Worm (Caenorhabditis elegans): ENCODE measurements around the gene srbc-50.
"Not testable (repeated sequence)": the region's sequence is repeated elsewhere in the genome, so short reads cannot be mapped to it uniquely, and the experiment has no call there.

Gene srbc-50

DNA sequence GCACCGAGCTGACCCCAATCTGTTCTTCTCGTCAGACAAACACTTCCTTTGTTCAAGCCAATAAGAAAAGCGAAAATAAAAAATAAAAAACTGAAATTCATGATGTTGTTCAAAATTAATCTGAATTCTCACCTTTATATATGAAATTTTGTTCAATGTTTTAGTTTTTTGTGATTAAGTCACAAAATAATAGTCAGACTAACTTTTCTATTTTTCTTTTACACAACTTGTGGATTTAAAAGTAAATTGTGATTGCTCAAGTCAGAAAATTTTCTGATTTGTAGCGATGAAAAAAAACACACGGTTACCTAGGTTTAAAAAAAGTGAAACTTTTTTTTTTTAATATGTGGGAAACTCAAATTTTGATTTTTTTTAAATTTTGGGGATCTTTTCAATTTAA lies 7.0 kb downstream of the srbc-50 start, which contains the start of gene abf-3:
Gene abf-3, minus strand, starts transcription at position 101 of the 400 bp plus-strand sequence.
- no peak for TF ChIP-seq unc-62 (GFP tag; optimal IDR thresholded peaks at IDR 0.05)

DNA sequence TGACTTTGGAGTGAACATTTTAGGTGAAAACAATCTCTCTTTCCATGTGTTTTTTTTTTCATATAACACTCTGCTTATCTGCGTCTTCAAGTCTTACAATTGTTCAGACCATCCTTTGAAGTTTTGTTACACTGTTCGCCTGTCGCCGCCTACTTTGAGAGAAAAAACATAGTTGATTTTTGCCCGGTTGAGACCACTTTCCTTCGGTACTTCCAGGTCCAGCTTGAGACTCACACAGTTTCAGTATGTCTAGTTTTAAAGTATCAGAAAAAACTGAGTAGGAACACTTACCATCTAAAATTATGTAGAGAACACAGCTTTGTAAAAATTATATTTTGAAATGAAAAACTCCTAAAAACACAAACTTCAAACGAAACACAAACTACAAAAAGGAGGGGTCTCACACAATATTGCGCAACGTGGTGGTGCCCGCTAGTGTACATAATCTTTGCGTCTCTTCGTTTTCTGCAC lies 8.8 kb downstream of the srbc-50 start, which contains the start of the genes fbxa-69 and F54B8.4:
Gene fbxa-69, minus strand, starts transcription at position 10 of the 471 bp plus-strand sequence.
Gene F54B8.4, plus strand, starts transcription at position 421 of the 471 bp plus-strand sequence.
- no peak for TF ChIP-seq unc-62 (GFP tag; optimal IDR thresholded peaks at IDR 0.05)

DNA sequence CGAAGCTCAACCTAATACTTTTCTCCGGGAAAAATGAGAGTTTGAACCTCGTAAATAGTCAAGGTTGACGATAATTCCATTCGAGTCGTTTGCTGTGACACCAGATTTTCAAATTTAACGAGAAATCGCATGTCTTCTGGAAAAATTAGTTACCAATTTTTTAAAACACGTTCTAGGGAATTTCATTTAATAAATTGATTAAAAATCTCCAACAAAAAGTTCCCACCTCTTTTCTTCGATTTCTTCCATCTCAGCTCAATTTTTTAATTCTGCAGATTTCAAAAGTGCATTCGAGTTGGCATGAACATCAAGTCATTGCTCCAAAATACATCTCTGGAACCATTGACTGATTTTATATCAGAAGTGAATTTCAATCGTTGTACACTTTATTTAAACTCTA lies 12.8 kb downstream of the srbc-50 start, which contains the start of gene nhr-282:
Gene nhr-282, plus strand, starts transcription at position 301 of the 400 bp plus-strand sequence.
- not testable (repeated sequence) for TF ChIP-seq unc-62 (GFP tag; optimal IDR thresholded peaks at IDR 0.05)

DNA sequence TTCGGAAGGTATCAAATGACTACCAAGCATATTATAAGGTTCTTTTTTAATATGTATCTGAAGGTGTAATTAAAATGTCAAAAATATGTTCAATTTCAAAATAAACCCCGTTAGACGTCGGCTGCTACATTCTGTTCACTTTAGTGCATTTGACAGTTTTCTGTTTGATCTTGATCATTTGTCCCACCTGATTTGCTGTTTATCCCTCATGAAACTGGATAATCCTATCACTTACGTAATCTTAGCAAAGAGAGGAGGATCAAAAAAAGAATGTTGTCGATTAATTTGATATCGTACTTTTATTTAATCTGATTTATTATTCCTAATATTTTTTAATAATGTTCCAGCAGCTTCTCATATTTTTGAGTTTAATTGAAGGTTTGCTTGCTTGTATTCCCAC lies 14.3 kb downstream of the srbc-50 start, which contains the start of gene F54B8.1:
Gene F54B8.1, plus strand, starts transcription at position 301 of the 400 bp plus-strand sequence.
- TF ChIP-seq unc-62 (GFP tag; optimal IDR thresholded peaks at IDR 0.05): no peak

DNA sequence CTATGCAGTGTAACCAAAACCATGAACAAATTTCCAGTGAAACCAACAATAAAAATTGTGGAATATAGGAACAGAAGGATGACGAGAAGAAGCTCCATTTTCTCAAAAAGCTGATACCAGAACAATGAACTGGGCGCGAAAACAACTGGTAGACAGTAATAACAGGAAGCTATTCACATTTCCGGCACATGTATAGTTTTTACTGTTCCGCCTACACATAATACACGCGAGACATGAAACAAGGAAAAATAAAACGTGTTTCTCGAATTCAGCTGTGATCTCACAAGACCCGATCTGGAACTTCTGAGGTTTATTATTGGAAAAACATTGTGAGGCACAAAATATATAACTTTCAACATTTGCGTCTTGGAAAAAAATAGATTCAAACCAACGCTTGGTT lies 15.2 kb downstream of the srbc-50 start, which contains the start of gene srsx-36:
Gene srsx-36, minus strand, starts transcription at position 101 of the 400 bp plus-strand sequence.
- no peak for TF ChIP-seq unc-62 (GFP tag; optimal IDR thresholded peaks at IDR 0.05)

DNA sequence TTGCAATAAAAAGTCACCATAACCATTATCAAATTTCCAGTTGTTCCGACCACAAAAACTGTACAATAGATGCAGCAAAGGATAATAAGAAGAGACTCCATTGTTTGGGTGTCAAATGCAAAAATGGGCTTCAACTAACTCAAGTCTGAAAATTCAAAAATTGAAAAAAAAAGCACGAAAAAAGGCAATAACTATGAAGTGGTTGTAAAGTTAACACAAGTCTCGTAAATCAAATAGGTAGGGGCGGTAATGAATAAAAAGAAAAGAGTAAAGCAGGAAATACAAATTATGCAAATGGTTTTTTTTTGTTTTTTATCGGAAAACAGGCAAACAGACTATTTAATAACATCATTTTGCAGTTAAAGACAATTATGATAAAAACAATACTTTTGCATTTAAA lies 17.3 kb downstream of the srbc-50 start, which contains the start of gene srsx-38:
Gene srsx-38, minus strand, starts transcription at position 101 of the 400 bp plus-strand sequence.
- not testable (repeated sequence) for TF ChIP-seq unc-62 (GFP tag; optimal IDR thresholded peaks at IDR 0.05)

DNA sequence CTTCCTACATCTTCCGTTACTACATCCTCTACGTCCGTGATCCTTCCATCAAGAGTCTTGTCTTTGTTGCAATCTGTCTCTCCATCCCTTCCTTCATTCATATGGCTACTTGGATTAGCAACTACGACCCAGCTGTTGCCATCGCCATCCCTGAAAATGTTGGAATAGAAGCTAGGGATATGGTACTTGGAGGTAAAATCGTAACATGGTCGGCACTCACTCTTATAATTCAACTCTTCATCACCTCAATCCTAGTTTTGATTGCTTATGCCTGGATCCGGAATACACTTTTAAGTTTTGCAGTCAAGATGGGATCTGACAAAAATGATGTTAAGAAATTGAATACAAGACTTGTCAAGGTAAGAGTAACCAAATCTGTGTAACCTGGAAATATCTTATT lies 21.0 kb downstream of the srbc-50 start, which contains the start of gene T26E4.18:
Gene T26E4.18, minus strand, starts transcription at position 101 of the 400 bp plus-strand sequence.
- not testable (repeated sequence) for TF ChIP-seq unc-62 (GFP tag; optimal IDR thresholded peaks at IDR 0.05)

DNA sequence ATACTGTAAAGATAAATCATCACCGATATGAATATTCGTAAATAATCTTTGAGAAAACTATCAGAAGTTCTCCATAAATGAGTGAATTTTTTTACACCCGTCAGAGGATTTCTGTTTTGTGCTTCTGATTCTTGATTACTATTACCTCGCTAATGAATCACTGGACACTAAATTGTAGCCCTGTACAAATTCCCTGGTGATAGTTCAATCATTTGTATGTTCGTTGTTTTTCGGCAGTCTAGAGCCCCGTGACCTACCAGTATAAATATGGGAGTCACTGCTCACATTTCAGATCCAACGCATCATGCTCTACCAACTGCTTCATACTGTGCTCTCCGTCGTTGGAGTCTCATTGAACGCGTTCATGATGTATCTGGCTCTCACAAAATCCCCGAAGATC lies 21.7 kb downstream of the srbc-50 start, which contains the start of gene srd-27:
Gene srd-27, plus strand, starts transcription at position 301 of the 400 bp plus-strand sequence.
- TF ChIP-seq unc-62 (GFP tag; optimal IDR thresholded peaks at IDR 0.05): not testable (repeated sequence)

DNA sequence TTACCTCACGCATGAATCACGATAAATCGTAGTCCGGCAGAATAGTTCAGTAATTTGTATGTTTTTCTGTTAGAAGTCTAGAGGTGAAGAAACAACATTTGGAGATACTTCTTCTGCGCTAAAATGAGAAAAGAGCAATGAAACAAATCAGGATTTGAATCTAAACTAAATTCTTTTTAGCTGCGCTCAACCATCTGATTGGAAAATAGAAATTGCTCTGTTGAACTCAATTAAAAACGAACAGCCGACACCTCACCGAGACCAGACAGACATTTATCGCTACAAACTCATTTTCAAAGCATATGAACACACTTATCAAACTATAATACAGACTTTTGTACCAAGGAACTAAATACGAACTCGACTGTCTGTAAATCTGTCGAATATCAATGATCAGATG lies 22.1 kb downstream of the srbc-50 start, which contains the start of gene T26E4.9:
Gene T26E4.9, minus strand, starts transcription at position 101 of the 400 bp plus-strand sequence.
- not testable (repeated sequence) for TF ChIP-seq unc-62 (GFP tag; optimal IDR thresholded peaks at IDR 0.05)

DNA sequence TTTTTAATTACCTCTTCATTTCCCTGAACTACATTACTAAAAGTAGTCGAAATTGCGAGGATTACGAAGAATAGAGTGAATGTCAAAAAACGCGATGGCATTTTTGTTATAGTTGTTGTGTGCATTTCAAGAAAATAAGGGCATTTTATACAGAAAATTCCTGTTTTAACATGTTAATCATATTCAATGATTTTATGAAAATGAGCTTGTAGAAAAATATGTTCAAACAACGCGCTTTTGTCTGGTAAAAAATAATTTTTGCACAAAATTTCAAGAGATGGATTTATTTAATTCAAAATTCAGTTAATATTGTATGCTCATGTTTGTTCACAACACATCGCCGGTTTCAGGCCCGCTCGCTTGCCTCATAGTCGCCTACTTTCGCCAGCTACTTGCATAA lies 26.7 kb downstream of the srbc-50 start, which contains the start of gene T26E4.10:
Gene T26E4.10, minus strand, starts transcription at position 101 of the 400 bp plus-strand sequence.
- no peak for TF ChIP-seq unc-62 (GFP tag; optimal IDR thresholded peaks at IDR 0.05)

DNA sequence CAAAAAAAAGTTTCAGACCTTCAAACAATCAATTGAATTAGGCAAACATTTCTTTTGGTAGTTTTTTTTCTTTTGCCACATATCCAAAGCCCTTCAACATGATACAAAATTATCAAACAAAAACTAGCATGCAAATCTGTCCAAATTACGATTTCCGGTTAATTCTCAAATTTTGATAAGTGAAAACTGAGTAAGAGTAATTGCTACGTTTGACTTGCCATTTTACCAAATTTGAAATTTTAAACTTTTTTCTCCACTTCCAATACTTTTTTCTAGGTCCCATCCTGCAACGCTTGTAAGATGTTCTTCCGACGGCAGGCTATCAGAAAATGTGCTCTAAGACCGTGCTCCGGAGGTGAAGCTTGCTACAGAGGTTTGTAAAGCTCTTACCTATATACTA lies 28.7 kb downstream of the srbc-50 start, which contains the start of gene nhr-223:
Gene nhr-223, plus strand, starts transcription at position 301 of the 400 bp plus-strand sequence.
- TF ChIP-seq unc-62 (GFP tag; optimal IDR thresholded peaks at IDR 0.05): no peak

DNA sequence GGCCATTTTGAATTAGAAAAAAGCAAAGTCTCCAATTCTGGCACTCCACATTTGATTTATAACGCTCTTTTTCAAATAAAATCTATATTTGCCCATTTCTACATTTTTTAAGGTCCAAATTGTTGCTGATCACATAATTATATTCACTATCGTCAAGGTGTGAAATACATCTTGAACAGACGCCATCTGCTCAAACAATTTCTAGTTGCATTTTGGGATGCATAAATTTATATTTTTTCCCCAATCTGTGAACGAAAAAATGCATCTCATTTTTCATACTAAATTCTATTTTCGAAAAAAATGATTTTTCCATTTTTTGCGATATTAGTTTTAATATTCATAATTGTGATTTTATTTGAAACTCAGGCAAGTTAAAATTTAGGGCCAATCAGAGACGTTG lies 31.5 kb downstream of the srbc-50 start, which contains the start of gene T26E4.7:
Gene T26E4.7, plus strand, starts transcription at position 301 of the 400 bp plus-strand sequence.
- no peak for TF ChIP-seq unc-62 (GFP tag; optimal IDR thresholded peaks at IDR 0.05)

DNA sequence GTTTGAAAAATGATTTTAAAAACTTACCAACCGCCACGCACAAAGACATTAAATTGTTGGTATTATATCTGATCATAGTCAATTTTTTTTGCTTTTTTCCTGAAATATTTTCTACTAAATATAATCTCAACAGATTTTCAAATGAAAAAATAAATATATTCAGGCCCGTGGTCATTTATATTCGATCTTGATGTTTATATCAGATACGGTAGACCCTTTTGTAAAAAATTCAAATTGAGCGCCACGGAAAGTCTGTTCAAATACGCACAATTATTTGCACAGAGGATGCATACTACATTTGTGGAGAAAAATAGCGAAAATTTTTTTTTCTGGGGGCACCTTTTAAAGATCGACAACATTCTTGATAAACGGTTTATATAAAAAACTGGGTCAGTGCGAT lies 32.4 kb downstream of the srbc-50 start, which contains the start of gene T26E4.4:
Gene T26E4.4, minus strand, starts transcription at position 101 of the 400 bp plus-strand sequence.
- no peak for TF ChIP-seq unc-62 (GFP tag; optimal IDR thresholded peaks at IDR 0.05)

DNA sequence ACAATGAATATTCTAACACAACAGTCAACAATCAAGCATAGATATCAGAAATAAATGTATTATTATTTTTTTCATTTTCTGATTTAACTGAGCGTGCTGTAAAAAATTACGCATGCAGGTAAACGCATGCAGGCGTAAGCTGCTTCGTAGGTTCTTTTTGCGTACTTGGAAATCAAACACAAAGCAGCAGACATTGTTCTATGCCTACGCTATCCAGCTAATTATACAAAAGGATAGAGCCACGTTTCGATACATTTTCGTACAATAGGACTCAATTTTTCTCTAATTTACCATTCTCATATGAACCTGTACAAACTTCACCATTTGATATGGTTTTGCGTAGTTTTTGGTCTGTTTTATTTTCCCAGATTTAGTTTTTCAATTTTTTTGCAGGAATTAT lies 42.3 kb downstream of the srbc-50 start, which contains the start of gene T26E4.3:
Gene T26E4.3, plus strand, starts transcription at position 301 of the 400 bp plus-strand sequence.
- no peak for TF ChIP-seq unc-62 (GFP tag; optimal IDR thresholded peaks at IDR 0.05)

DNA sequence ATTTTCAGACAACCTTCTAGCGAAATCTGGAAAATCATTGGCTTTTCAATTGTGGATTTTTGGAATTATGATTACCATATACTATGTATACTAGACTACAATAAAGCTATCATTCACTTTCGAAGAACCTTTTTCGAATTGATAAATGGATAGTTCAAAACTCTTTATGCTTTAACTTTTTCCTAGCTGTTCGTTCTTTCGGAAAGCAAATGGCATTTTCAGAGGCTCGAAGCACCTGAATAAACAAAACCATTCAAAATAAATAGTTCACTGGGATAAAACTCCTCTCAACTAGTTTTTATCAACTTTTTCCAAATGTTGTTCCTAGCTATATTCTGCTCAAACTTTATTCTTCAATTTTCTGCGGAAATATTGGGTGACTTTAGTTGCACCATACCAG lies 43.7 kb downstream of the srbc-50 start, which contains the start of gene T26E4.2:
Gene T26E4.2, plus strand, starts transcription at position 301 of the 400 bp plus-strand sequence.
- no peak for TF ChIP-seq unc-62 (GFP tag; optimal IDR thresholded peaks at IDR 0.05)

DNA sequence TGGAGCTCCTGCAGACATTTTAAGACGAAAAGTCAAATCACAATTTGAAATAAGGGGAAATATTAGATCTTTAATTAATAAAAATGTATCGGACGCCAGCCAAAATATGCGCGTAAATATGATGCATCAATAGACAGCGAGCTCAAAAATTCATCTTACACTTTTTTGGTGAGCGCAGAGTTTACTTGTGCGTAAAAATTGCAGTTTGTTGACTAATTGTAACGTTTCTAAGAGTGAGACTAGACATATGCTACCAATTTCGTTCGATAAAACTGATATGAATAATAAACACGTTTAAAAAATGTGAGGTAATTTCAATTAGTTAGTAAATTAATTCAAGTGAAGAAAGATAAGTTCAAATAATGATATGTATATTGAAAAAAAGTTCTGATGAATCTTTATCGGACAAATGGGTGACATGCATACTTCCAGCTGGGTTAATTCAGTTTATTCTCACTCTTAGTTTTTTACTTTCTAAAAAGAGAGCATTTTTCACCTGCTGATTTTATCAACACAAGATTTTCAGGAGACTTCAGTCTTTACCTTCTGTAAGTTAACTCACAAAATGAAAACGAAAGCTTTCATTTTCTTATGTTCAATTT lies 45.5 kb downstream of the srbc-50 start, which contains the start of the genes nhr-285 and irld-52:
Gene nhr-285, minus strand, starts transcription at position 101 of the 602 bp plus-strand sequence.
Gene irld-52, plus strand, starts transcription at position 552 of the 602 bp plus-strand sequence.
- TF ChIP-seq unc-62 (GFP tag; optimal IDR thresholded peaks at IDR 0.05): no peak

All from whole organism, dauer.